Fruit fly (Drosophila melanogaster): ENCODE data around the gene CG32212.
A peak's percentile ranks its signal among the peaks of the same experiment; 100 is the strongest.

CG32212 gene

DNA sequence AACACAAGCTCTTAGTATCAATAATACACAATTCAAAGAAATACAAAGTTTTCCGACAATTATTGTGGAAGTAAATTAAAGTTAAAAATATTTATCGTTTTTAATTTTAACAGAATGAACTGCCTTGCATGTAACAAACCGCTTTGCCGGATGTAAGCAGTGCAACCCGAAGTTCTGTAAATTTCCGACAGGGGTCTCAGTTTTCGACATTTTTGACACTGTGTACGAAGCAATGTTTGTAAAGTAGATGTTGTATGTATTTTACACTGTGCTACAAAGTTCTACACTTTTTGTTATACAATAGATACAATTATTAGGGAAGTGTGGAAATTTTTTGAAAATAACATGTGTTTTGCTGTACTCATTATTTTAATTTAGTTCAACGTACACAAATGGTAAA is 29.2 kb downstream of the CG32212 start (continued):
- peak; percentile 87 for TF ChIP-seq CG18619 (GFP tag; optimal IDR thresholded peaks at IDR 0.05)
- no peak; the same call in 1 of the 2 replicates for TF ChIP-seq rib (GFP tag; IDR thresholded peaks at IDR 0.05)
- no peak for TF ChIP-seq CG4360 (GFP tag; IDR thresholded peaks at IDR 0.05)
- peak; percentile 4 for TF ChIP-seq CG30020 (tag; optimal IDR thresholded peaks at IDR 0.05)
- TF ChIP-seq Bgb (GFP tag; IDR thresholded peaks at IDR 0.05; ENCODE audit: partially characterized antibody) = peak; percentile 82
- no peak for TF ChIP-seq chm (GFP tag; IDR thresholded peaks at IDR 0.05)
- no peak for TF ChIP-seq Eip74EF (GFP tag; optimal IDR thresholded peaks at IDR 0.05)
- TF ChIP-seq slou (GFP tag; optimal IDR thresholded peaks at IDR 0.05) = peak; percentile 96
- no peak for TF ChIP-seq CG2129 (GFP tag; IDR thresholded peaks at IDR 0.05; ENCODE audit: partially characterized antibody)
- peak; percentile 74 for TF ChIP-seq MBD-R2 (GFP tag; IDR thresholded peaks at IDR 0.05)
- peak; percentile 63 for TF ChIP-seq CG11696 (GFP tag; IDR thresholded peaks at IDR 0.05)
- peak; percentile 96 for TF ChIP-seq CG11247 (GFP tag; IDR thresholded peaks at IDR 0.05)
- peak; percentile 54 for TF ChIP-seq CG2202 (tag; optimal IDR thresholded peaks at IDR 0.05)
- peak; percentile 69 for TF ChIP-seq tx (GFP tag; optimal IDR thresholded peaks at IDR 0.05)
- peak; percentile 70 for TF ChIP-seq lilli (GFP tag; optimal IDR thresholded peaks at IDR 0.05)
- TF ChIP-seq bigmax (GFP tag; optimal IDR thresholded peaks at IDR 0.05) = peak; percentile 30
- peak; percentile 48 for TF ChIP-seq cwo (GFP tag; optimal IDR thresholded peaks at IDR 0.05)
- peak; percentile 71 for TF ChIP-seq Hmx (GFP tag; optimal IDR thresholded peaks at IDR 0.05)
- peak; percentile 76 for TF ChIP-seq CG14965 (GFP tag; optimal IDR thresholded peaks at IDR 0.05; ENCODE audit: borderline replicate concordance)
- peak; percentile 74 for TF ChIP-seq CG10321 (GFP tag; IDR thresholded peaks at IDR 0.05)
- peak; percentile 21 for TF ChIP-seq gfzf (GFP tag; optimal IDR thresholded peaks at IDR 0.05)
- peak; percentile 75 for TF ChIP-seq CG6791 (GFP tag; IDR thresholded peaks at IDR 0.05; ENCODE audit: partially characterized antibody)
- peak; percentile 87 for TF ChIP-seq CG4854 (GFP tag; optimal IDR thresholded peaks at IDR 0.05)
- peak; percentile 89 for TF ChIP-seq fu2 (GFP tag; optimal IDR thresholded peaks at IDR 0.05)
- peak; percentile 70 for TF ChIP-seq CG10267 (tag; optimal IDR thresholded peaks at IDR 0.05)
- peak; percentile 84 for TF ChIP-seq CG31224 (GFP tag; IDR thresholded peaks at IDR 0.05)
- TF ChIP-seq CG16863 (GFP tag; optimal IDR thresholded peaks at IDR 0.05) = peak; percentile 76
- TF ChIP-seq CG15269 (tag; optimal IDR thresholded peaks at IDR 0.05) = peak; percentile 67
- peak; percentile 59; the same call in 1 of the 2 replicates for TF ChIP-seq CG13287 (GFP tag; IDR thresholded peaks at IDR 0.05; ENCODE audit: partially characterized antibody)
- peak; percentile 97 for TF ChIP-seq CG10654 (GFP tag; optimal IDR thresholded peaks at IDR 0.05)
- peak; percentile 97 for TF ChIP-seq bcd (GFP tag; optimal IDR thresholded peaks at IDR 0.05)
- TF ChIP-seq grau (tag; optimal IDR thresholded peaks at IDR 0.05) = peak; percentile 73
- TF ChIP-seq dm (GFP tag; optimal IDR thresholded peaks at IDR 0.05) = peak; percentile 74
- peak; percentile 58; the same call in 2 of the 3 replicates for TF ChIP-seq CG16813 (GFP tag; IDR thresholded peaks at IDR 0.05; ENCODE audit: partially characterized antibody)
- peak; percentile 76 for TF ChIP-seq Atf-2 (GFP tag; optimal IDR thresholded peaks at IDR 0.05)
- no peak for TF ChIP-seq Stat92E (GFP tag; optimal IDR thresholded peaks at IDR 0.05)
- peak; percentile 84 for TF ChIP-seq vfl (GFP tag; optimal IDR thresholded peaks at IDR 0.05)
- TF ChIP-seq zf30C (GFP tag; optimal IDR thresholded peaks at IDR 0.05) = no peak
- peak; percentile 75 for TF ChIP-seq chn (GFP tag; optimal IDR thresholded peaks at IDR 0.05)
- peak; percentile 92 for TF ChIP-seq CG17328 (GFP tag; IDR thresholded peaks at IDR 0.05)
- peak; percentile 79 for TF ChIP-seq twi (tag; optimal IDR thresholded peaks at IDR 0.05)
- TF ChIP-seq Aef1 (GFP tag; IDR thresholded peaks at IDR 0.05) = peak; percentile 90
- TF ChIP-seq zen2 (GFP tag; IDR thresholded peaks at IDR 0.05; ENCODE audit: partially characterized antibody) = no peak
- TF ChIP-seq CG6765 (GFP tag; optimal IDR thresholded peaks at IDR 0.05) = peak; percentile 90
- TF ChIP-seq insv (GFP tag; optimal IDR thresholded peaks at IDR 0.05) = peak in 1 of 2 experiments; percentile 62
- peak; percentile 94 for TF ChIP-seq Antp (GFP tag; optimal IDR thresholded peaks at IDR 0.05)
- TF ChIP-seq en (GFP tag; optimal IDR thresholded peaks at IDR 0.05) = peak; percentile 90
- peak; percentile 84 for TF ChIP-seq B-H1 (GFP tag; IDR thresholded peaks at IDR 0.05)
- TF ChIP-seq CG33213 (GFP tag; optimal IDR thresholded peaks at IDR 0.05) = peak; percentile 95
- peak; percentile 98 for TF ChIP-seq CG31365 (tag; optimal IDR thresholded peaks at IDR 0.05)
